Worm (Caenorhabditis elegans) whole organism, midembryonic: ENCODE results near the gene grd-7.

Source experiments
- T22C8.4 ChIP-seq: fragments of 200-800 bp; sonication (Bioruptor generic); IDR thresholded peaks from 2 replicates; pipeline ENCODE4 v1.3.6; 2022; ENCODE audit warnings: missing genetic modification characterization, missing compliant biosample characterization
- cog-1 ChIP-seq: sonication (generic microtip); optimal IDR thresholded peaks from 2 replicates; lab custom pipeline; 2016; ENCODE audit warnings: missing genetic modification characterization, missing compliant biosample characterization
- flt-1 ChIP-seq: fragments of 200-800 bp; sonication (Bioruptor generic); IDR thresholded peaks from 2 replicates; pipeline ENCODE4 v1.3.6; 2022; ENCODE audit warnings: missing genetic modification characterization, missing compliant biosample characterization
- klf-2 ChIP-seq: fragments of 200-800 bp; sonication (Bioruptor generic); conservative IDR thresholded peaks from 2 replicates; pipeline ENCODE4 v1.3.6; 2022; ENCODE audit warnings: missing genetic modification reagents, missing genetic modification characterization, missing compliant biosample characterization
- med-1 ChIP-seq: sonication (generic microtip); optimal IDR thresholded peaks from 2 replicates; lab custom pipeline; 2017; ENCODE audit warnings: missing genetic modification characterization, mild to moderate bottlenecking, missing compliant biosample characterization, antibody characterized with exemption, missing genetic modification reagents; ENCODE audit not compliant: insufficient read depth
- ref-1 ChIP-seq: fragments of 200-800 bp; sonication (Bioruptor generic); conservative IDR thresholded peaks from 2 replicates; pipeline ENCODE4 v1.3.6; 2022; ENCODE audit warnings: missing genetic modification reagents, missing genetic modification characterization, missing compliant biosample characterization
- tab-1 ChIP-seq: fragments of 200-800 bp; sonication (Bioruptor generic); IDR thresholded peaks from 2 replicates; pipeline ENCODE4 v1.3.6; 2022; ENCODE audit warnings: missing genetic modification characterization, missing compliant biosample characterization
- ztf-23 ChIP-seq: fragments of 200-800 bp; sonication (Bioruptor generic); IDR thresholded peaks from 2 replicates; pipeline ENCODE4 v1.3.6; 2022; ENCODE audit warnings: missing genetic modification reagents, missing genetic modification characterization, missing compliant biosample characterization
- ztf-29 ChIP-seq: fragments of 200-800 bp; sonication (Bioruptor generic); IDR thresholded peaks from 2 replicates; pipeline ENCODE4 v1.3.6; 2022; ENCODE audit warnings: missing genetic modification reagents, missing genetic modification characterization, missing compliant biosample characterization

- TF ChIP-seq ztf-23 (GFP tag; lab: Robert Waterston, UW) (no peak), ztf-29 (GFP tag; lab: Robert Waterston, UW) (no peak), cog-1 (tag; lab: Kevin White, UChicago) (no peak), flt-1 (GFP tag; lab: Robert Waterston, UW) (no peak), ref-1 (GFP tag; lab: Robert Waterston, UW) (no peak), med-1 (no peak), T22C8.4 (GFP tag; lab: Robert Waterston, UW) (no peak), tab-1 (GFP tag; lab: Robert Waterston, UW) (no peak), klf-2 (GFP tag; lab: Robert Waterston, UW) (no peak)
Observed at ce11 chrX:7316485-7317391, 47.5 kb upstream of the grd-7 start, which contains the start of the genes spp-2 and spp-6.
